Worm (Caenorhabditis elegans) whole organism, L4 larva: Measurements from ENCODE around the gene srsx-25.

Experiments used
- F49E8.2 ChIP-seq: sonication (generic microtip); optimal IDR thresholded peaks from 2 replicates; lab custom pipeline; 2016; ENCODE audit warnings: missing compliant biosample characterization, mild to moderate bottlenecking, missing genetic modification characterization, borderline replicate concordance
- Y105C5A.15 ChIP-seq: fragments of 200-800 bp; sonication (Bioruptor generic); IDR thresholded peaks from 2 replicates; pipeline ENCODE4 v1.3.6; 2022; ENCODE audit warnings: missing genetic modification characterization, missing compliant biosample characterization
- Y48G9A.11 ChIP-seq: fragments of 200-800 bp; sonication (Bioruptor generic); IDR thresholded peaks from 2 replicates; pipeline ENCODE4 v1.3.6; 2022; ENCODE audit warnings: missing genetic modification reagents, missing genetic modification characterization, missing compliant biosample characterization
- Y75B8A.6 ChIP-seq: fragments of 200-800 bp; sonication (Bioruptor generic); IDR thresholded peaks from 2 replicates; pipeline ENCODE4 v1.3.6; 2022; ENCODE audit warnings: missing genetic modification reagents, missing genetic modification characterization, missing compliant biosample characterization
- ZK337.2 ChIP-seq: fragments of 200-800 bp; sonication (Bioruptor generic); IDR thresholded peaks from 2 replicates; pipeline ENCODE4 v1.3.6; 2022; ENCODE audit warnings: missing genetic modification reagents, missing genetic modification characterization, missing compliant biosample characterization
- ZK546.5 ChIP-seq, 2 experiments: sonication (generic microtip); optimal IDR thresholded peaks; 2 replicates each; lab custom pipeline; 2017; ENCODE audit warnings: missing biosample characterization in 2 of 2, missing genetic modification characterization in 2 of 2
- aly-2 ChIP-seq: sonication (generic microtip); optimal IDR thresholded peaks from 2 replicates; lab custom pipeline; 2018; ENCODE audit warnings: missing biosample characterization, missing genetic modification characterization
- ama-1 ChIP-seq: fragments of 150-350 bp; optimal IDR thresholded peaks from 2 replicates; lab custom pipeline; 2014; ENCODE audit warnings: inconsistent platforms, mixed read lengths
- attf-4 ChIP-seq: sonication (generic microtip); optimal IDR thresholded peaks from 3 replicates; lab custom pipeline; 2017; ENCODE audit warnings: missing biosample characterization, missing genetic modification characterization
- ceh-20 ChIP-seq: fragments of 200-800 bp; sonication (Bioruptor generic); IDR thresholded peaks from 2 replicates; pipeline ENCODE4 v1.3.6; 2022; ENCODE audit warnings: missing genetic modification reagents, missing genetic modification characterization, missing compliant biosample characterization
- ceh-44 ChIP-seq: fragments of 200-800 bp; sonication (Bioruptor generic); IDR thresholded peaks from 2 replicates; pipeline ENCODE4 v1.3.6; 2022; ENCODE audit warnings: missing genetic modification reagents, missing genetic modification characterization, missing compliant biosample characterization
- ceh-62 ChIP-seq: sonication (generic microtip); optimal IDR thresholded peaks from 2 replicates; lab custom pipeline; 2017; ENCODE audit warnings: missing biosample characterization, missing genetic modification characterization
- cey-2 ChIP-seq: sonication (generic microtip); optimal IDR thresholded peaks from 3 replicates; lab custom pipeline; 2017; ENCODE audit warnings: missing genetic modification characterization, mild to moderate bottlenecking, missing compliant biosample characterization, antibody characterized with exemption, borderline replicate concordance; ENCODE audit not compliant: insufficient read depth
- daf-16 ChIP-seq, 3 experiments: sonication (generic microtip); optimal IDR thresholded peaks; 2 replicates each; lab custom pipeline; 2016 to 2017; ENCODE audit warnings: missing genetic modification characterization in 3 of 3, missing genetic modification reagents in 3 of 3, mild to moderate bottlenecking in 2 of 3, missing compliant biosample characterization in 2 of 3, missing biosample characterization in 1 of 3, moderate library complexity in 1 of 3
- daf-19 ChIP-seq: fragments of 200-800 bp; sonication (Bioruptor generic); conservative IDR thresholded peaks from 2 replicates; pipeline ENCODE4 v1.3.6; 2022; ENCODE audit warnings: missing genetic modification characterization, missing compliant biosample characterization
- dmd-8 ChIP-seq: fragments of 200-800 bp; sonication (Bioruptor generic); IDR thresholded peaks from 2 replicates; pipeline ENCODE4 v1.3.6; 2022; ENCODE audit warnings: missing genetic modification characterization, missing compliant biosample characterization
- dmd-9 ChIP-seq: fragments of 200-800 bp; sonication (Bioruptor generic); IDR thresholded peaks from 2 replicates; pipeline ENCODE4 v1.3.6; 2022; ENCODE audit warnings: missing genetic modification reagents, missing genetic modification characterization, missing compliant biosample characterization
- dpl-1 ChIP-seq: fragments of 150-350 bp; optimal IDR thresholded peaks from 2 replicates; lab custom pipeline; 2014; ENCODE audit warnings: missing biosample characterization, missing genetic modification reagents, missing genetic modification characterization
- duxl-1 ChIP-seq: sonication (generic microtip); optimal IDR thresholded peaks from 2 replicates; lab custom pipeline; 2016; ENCODE audit warnings: mild to moderate bottlenecking, missing genetic modification characterization, moderate library complexity, missing compliant biosample characterization; ENCODE audit not compliant: poor library complexity
- egl-27 ChIP-seq: sonication (generic microtip); optimal IDR thresholded peaks from 3 replicates; lab custom pipeline; 2017; ENCODE audit warnings: missing biosample characterization, missing genetic modification reagents, missing genetic modification characterization
- lim-7 ChIP-seq: fragments of 200-800 bp; sonication (Bioruptor generic); IDR thresholded peaks from 2 replicates; pipeline ENCODE4 v1.3.6; 2022; ENCODE audit warnings: missing genetic modification characterization, missing compliant biosample characterization
- lin-13 ChIP-seq: fragments of 150-350 bp; optimal IDR thresholded peaks from 2 replicates; lab custom pipeline; 2014; ENCODE audit warnings: missing biosample characterization, missing genetic modification reagents, missing genetic modification characterization
- lin-15B ChIP-seq: fragments of 150-350 bp; sonication (generic microtip); optimal IDR thresholded peaks from 3 replicates; lab custom pipeline; 2014; ENCODE audit warnings: missing biosample characterization, missing genetic modification characterization
- lin-38 ChIP-seq: fragments of 200-800 bp; sonication (Bioruptor generic); IDR thresholded peaks from 2 replicates; pipeline ENCODE4 v1.3.6; 2022; ENCODE audit warnings: missing genetic modification reagents, missing genetic modification characterization, missing compliant biosample characterization
- lir-3 ChIP-seq: sonication (generic microtip); optimal IDR thresholded peaks from 2 replicates; lab custom pipeline; 2016; ENCODE audit warnings: mild to moderate bottlenecking, missing genetic modification characterization, missing compliant biosample characterization
- madf-5 ChIP-seq, 2 experiments: fragments of 200-800 bp; sonication (Bioruptor generic); IDR thresholded peaks; 2 replicates each; pipeline ENCODE4 v1.3.6; 2022; ENCODE audit warnings: missing compliant biosample characterization in 2 of 2, missing genetic modification characterization in 2 of 2
- mdt-29 ChIP-seq: fragments of 200-800 bp; sonication (Bioruptor generic); IDR thresholded peaks from 2 replicates; pipeline ENCODE4 v1.3.6; 2022; ENCODE audit warnings: missing genetic modification reagents, missing genetic modification characterization, missing compliant biosample characterization
- mes-2 ChIP-seq: sonication (generic microtip); optimal IDR thresholded peaks from 2 replicates; lab custom pipeline; 2016; ENCODE audit warnings: missing genotype, mild to moderate bottlenecking, missing genetic modification characterization, missing compliant biosample characterization; ENCODE audit not compliant: poor library complexity, severe bottlenecking
- mxl-3 ChIP-seq: fragments of 200-800 bp; sonication (Bioruptor generic); optimal IDR thresholded peaks from 2 replicates; lab custom pipeline; 2018; ENCODE audit warnings: mild to moderate bottlenecking, missing genetic modification characterization, missing compliant biosample characterization
- nhr-102 ChIP-seq: sonication (generic microtip); optimal IDR thresholded peaks from 2 replicates; lab custom pipeline; 2016; ENCODE audit warnings: mild to moderate bottlenecking, missing genetic modification characterization, moderate library complexity, missing compliant biosample characterization
- nhr-11 ChIP-seq: fragments of 150-350 bp; optimal IDR thresholded peaks from 2 replicates; lab custom pipeline; 2014; ENCODE audit warnings: missing biosample characterization, missing genetic modification characterization
- nhr-111 ChIP-seq: fragments of 200-800 bp; sonication (Bioruptor generic); optimal IDR thresholded peaks from 2 replicates; lab custom pipeline; 2018; ENCODE audit warnings: mild to moderate bottlenecking, missing genetic modification characterization, missing compliant biosample characterization
- nhr-48 ChIP-seq: sonication (generic microtip); optimal IDR thresholded peaks from 2 replicates; lab custom pipeline; 2016; ENCODE audit warnings: mild to moderate bottlenecking, missing genetic modification characterization, missing compliant biosample characterization
- nhr-77 ChIP-seq: fragments of 150-350 bp; optimal IDR thresholded peaks from 2 replicates; lab custom pipeline; 2014; ENCODE audit warnings: missing biosample characterization, missing genetic modification characterization
- pqm-1 ChIP-seq: sonication (generic microtip); optimal IDR thresholded peaks from 2 replicates; lab custom pipeline; 2017; ENCODE audit warnings: missing biosample characterization, missing genetic modification characterization
- saeg-2 ChIP-seq: fragments of 200-800 bp; sonication (Bioruptor generic); IDR thresholded peaks from 2 replicates; pipeline ENCODE4 v1.3.6; 2022; ENCODE audit warnings: missing genetic modification reagents, missing genetic modification characterization, missing compliant biosample characterization
- snpc-1.2 ChIP-seq: fragments of 200-800 bp; sonication (Bioruptor generic); IDR thresholded peaks from 2 replicates; pipeline ENCODE4 v1.3.6; 2022; ENCODE audit warnings: missing genetic modification reagents, missing genetic modification characterization, missing compliant biosample characterization
- spr-1 ChIP-seq: sonication (generic microtip); optimal IDR thresholded peaks from 2 replicates; lab custom pipeline; 2016; ENCODE audit warnings: mild to moderate bottlenecking, missing genetic modification characterization, missing compliant biosample characterization
- spr-3 ChIP-seq: fragments of 200-800 bp; sonication (Bioruptor generic); optimal IDR thresholded peaks from 2 replicates; lab custom pipeline; 2018; ENCODE audit warnings: mild to moderate bottlenecking, missing genetic modification characterization, missing compliant biosample characterization
- tra-1 ChIP-seq: fragments of 200-800 bp; sonication (Bioruptor generic); IDR thresholded peaks from 2 replicates; pipeline ENCODE4 v1.3.6; 2022; ENCODE audit warnings: missing genetic modification reagents, missing genetic modification characterization, missing compliant biosample characterization
- unc-62 ChIP-seq, 3 experiments: fragments of 150-350 bp in 1 of 3; sonication (generic microtip); optimal IDR thresholded peaks in 2 of 3; peaks in 1 of 3; 1 replicate in 1 of 3; 2 replicates in 2 of 3; lab custom pipeline; 2014 to 2017; ENCODE audit warnings: missing biosample characterization in 3 of 3, missing genetic modification characterization in 3 of 3, missing genetic modification reagents in 3 of 3, missing genotype in 1 of 3
- vab-7 ChIP-seq: fragments of 200-800 bp; sonication (Bioruptor generic); IDR thresholded peaks from 2 replicates; pipeline ENCODE4 v1.3.6; 2022; ENCODE audit warnings: missing genetic modification reagents, missing genetic modification characterization, missing compliant biosample characterization
- zfp-3 ChIP-seq: fragments of 200-800 bp; sonication (Bioruptor generic); conservative IDR thresholded peaks from 2 replicates; pipeline ENCODE4 v1.3.6; 2022; ENCODE audit warnings: missing genetic modification reagents, missing genetic modification characterization, missing compliant biosample characterization
- zip-2 ChIP-seq: fragments of 150-350 bp; optimal IDR thresholded peaks from 2 replicates; lab custom pipeline; 2014; ENCODE audit warnings: missing biosample characterization, missing genetic modification characterization

Gene srsx-25

ce11 chrIV:13393246-13393716 is 28.3 kb downstream of the srsx-25 start (continued):
- peak in 1 of 2 experiments; percentile 83 for TF ChIP-seq unc-62 (GFP tag; optimal IDR thresholded peaks at IDR 0.05 in 1 of 2; lab: Kevin White, UChicago)
- TF ChIP-seq unc-62 (tag; optimal IDR thresholded peaks at IDR 0.05; lab: Kevin White, UChicago), result no peak
- TF ChIP-seq mdt-29 (GFP tag; lab: Robert Waterston, UW), result peak; percentile 61
- no peak for TF ChIP-seq nhr-111 (GFP tag; lab: Kevin White, UChicago)
- no peak for TF ChIP-seq ZK546.5 (tag; optimal IDR thresholded peaks at IDR 0.05; lab: Kevin White, UChicago)
- TF ChIP-seq spr-1 (tag; lab: Kevin White, UChicago), result no peak
- TF ChIP-seq nhr-102 (tag; lab: Kevin White, UChicago), result peak; percentile 45
- TF ChIP-seq duxl-1 (tag; lab: Kevin White, UChicago), result no peak
- TF ChIP-seq mxl-3, result peak; percentile 21
- peak; percentile 22; the same call in 1 of the 2 replicates for TF ChIP-seq Y48G9A.11
- TF ChIP-seq daf-16 (GFP tag; optimal IDR thresholded peaks at IDR 0.05; lab: Kevin White, UChicago), result peak in 1 of 2 experiments; percentile 55
- TF ChIP-seq daf-16 (tag; optimal IDR thresholded peaks at IDR 0.05; lab: Kevin White, UChicago), result peak; percentile 70
- peak; percentile 23 for TF ChIP-seq lin-13 (GFP tag; lab: Kevin White, UChicago)
- no peak for TF ChIP-seq zfp-3 (GFP tag; lab: Robert Waterston, UW)
- peak; percentile 31 for TF ChIP-seq pqm-1
- TF ChIP-seq nhr-48 (tag; lab: Kevin White, UChicago), result peak; percentile 81

ce11 chrIV:13394686-13395085 is 29.7 kb downstream of the srsx-25 start:
- TF ChIP-seq mxl-3 (peak; percentile 67), zip-2 (tag; lab: Kevin White, UChicago) (no peak), ama-1 (lab: Kevin White, UChicago) (no peak), daf-19 (GFP tag; lab: Robert Waterston, UW) (no peak), Y105C5A.15 (GFP tag; lab: Robert Waterston, UW) (no peak), dmd-9 (GFP tag; lab: Robert Waterston, UW) (0 out of 2 replicates have a peak, but pooled peaks have one; percentile 28), daf-16 (GFP tag; optimal IDR thresholded peaks at IDR 0.05; lab: Kevin White, UChicago) (no peak), daf-16 (tag; optimal IDR thresholded peaks at IDR 0.05; lab: Kevin White, UChicago) (peak; percentile 30), ceh-20 (no peak), mes-2 (tag; lab: Kevin White, UChicago) (no peak), ceh-62 (tag; lab: Kevin White, UChicago) (no peak), egl-27 (tag; lab: Kevin White, UChicago) (no peak)

DNA sequence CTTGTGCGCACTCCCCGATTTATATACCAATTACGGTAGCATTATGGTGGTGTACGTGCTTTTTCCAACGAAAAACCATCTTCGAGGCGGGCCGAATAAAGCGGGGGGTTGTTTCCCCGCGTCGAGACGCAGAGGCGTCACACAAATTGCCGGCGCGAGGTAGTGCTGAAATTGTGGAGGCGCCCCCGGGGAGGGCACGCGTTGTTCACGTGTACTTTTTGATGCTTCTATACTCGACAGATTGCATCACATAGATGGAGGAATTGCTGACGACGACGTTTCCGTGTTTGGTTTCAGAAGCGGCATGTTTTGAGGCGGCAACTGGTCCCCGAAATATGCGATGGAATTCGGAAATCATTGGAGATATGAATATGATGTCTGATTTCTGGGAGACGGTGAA is 30.3 kb downstream of the srsx-25 start:
- TF ChIP-seq aly-2 (tag; lab: Kevin White, UChicago) (no peak), F49E8.2 (no peak), spr-1 (tag; lab: Kevin White, UChicago) (peak; percentile 55), tra-1 (GFP tag; lab: Robert Waterston, UW) (peak; percentile 96), attf-4 (tag; lab: Kevin White, UChicago) (no peak), unc-62 (GFP tag; optimal IDR thresholded peaks at IDR 0.05 in 1 of 2; lab: Kevin White, UChicago) (peak in 1 of 2 experiments; percentile 50), unc-62 (tag; optimal IDR thresholded peaks at IDR 0.05; lab: Kevin White, UChicago) (no peak), spr-3 (GFP tag; lab: Kevin White, UChicago) (peak; percentile 6), saeg-2 (GFP tag; lab: Robert Waterston, UW) (peak; percentile 83), cey-2 (tag; lab: Kevin White, UChicago) (no peak), Y48G9A.11 (no peak), nhr-11 (tag; lab: Kevin White, UChicago) (peak; percentile 84), nhr-77 (tag; lab: Kevin White, UChicago) (peak; percentile 70), lim-7 (GFP tag; lab: Robert Waterston, UW) (no peak), lir-3 (tag; lab: Kevin White, UChicago) (no peak), ZK546.5 (tag; optimal IDR thresholded peaks at IDR 0.05; lab: Kevin White, UChicago) (no peak), Y75B8A.6 (GFP tag; lab: Robert Waterston, UW) (no peak), dpl-1 (GFP tag; lab: Kevin White, UChicago) (peak; percentile 64), dmd-8 (GFP tag; lab: Robert Waterston, UW) (0 out of 2 replicates have a peak, but pooled peaks have one; percentile 50), dmd-9 (GFP tag; lab: Robert Waterston, UW) (no peak), snpc-1.2 (GFP tag; lab: Robert Waterston, UW) (no peak), ZK337.2 (no peak), nhr-102 (tag; lab: Kevin White, UChicago) (peak; percentile 65), mdt-29 (GFP tag; lab: Robert Waterston, UW) (0 out of 2 replicates have a peak, but pooled peaks have one; percentile 35), ceh-44 (no peak), madf-5 (GFP tag; IDR thresholded peaks at IDR 0.05; lab: Robert Waterston, UW) (0 out of 4 replicates have a peak, but pooled peaks of 1 of the 2 experiments have one; percentile 70), vab-7 (GFP tag; lab: Robert Waterston, UW) (0 out of 2 replicates have a peak, but pooled peaks have one; percentile 36), lin-15B (tag; lab: Kevin White, UChicago) (no peak), lin-38 (GFP tag; lab: Robert Waterston, UW) (peak; percentile 75)
